Worm (Caenorhabditis elegans) whole organism, L3 larva: ENCODE data around the gene T24A6.20.

Experiments used
- ama-1 ChIP-seq: fragments of 150-350 bp; optimal IDR thresholded peaks from 2 replicates; lab custom pipeline; 2018
- snpc-4 ChIP-seq: fragments of 150-350 bp; optimal IDR thresholded peaks from 2 replicates; lab custom pipeline; 2014; ENCODE audit warnings: missing biosample characterization, missing genetic modification characterization

ce11 chrV:3549553-3549952 lies 3.4 kb upstream of the T24A6.20 start, which contains the start of gene sri-21:
- TF ChIP-seq snpc-4 (tag; lab: Kevin White, UChicago) (no peak), ama-1 (lab: Kevin White, UChicago) (no peak)
